Worm (Caenorhabditis elegans): ENCODE results near the gene T04F3.4.

DNA sequence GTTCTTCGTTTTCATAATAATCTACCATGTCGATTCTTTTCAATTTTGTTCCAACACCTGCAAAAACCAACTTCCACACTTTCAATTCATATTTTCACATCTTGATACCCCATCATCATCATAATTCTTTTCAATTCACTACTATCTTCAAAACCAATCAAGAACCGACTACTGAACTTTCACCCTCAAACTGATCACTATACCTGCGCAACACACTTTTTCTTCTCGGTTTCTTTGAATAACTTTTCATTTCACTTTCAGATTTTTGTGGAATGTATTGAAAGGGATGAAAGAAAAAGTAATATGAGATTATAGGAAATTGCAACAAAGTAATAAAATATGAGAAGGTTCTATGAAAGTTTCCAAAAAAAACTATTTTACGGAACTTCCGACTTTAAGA is 21.8 kb downstream of the T04F3.4 start:
- TF ChIP-seq ceh-8 (GFP tag; optimal IDR thresholded peaks at IDR 0.05): no peak
- no peak for TF ChIP-seq C34B4.2 (tag; optimal IDR thresholded peaks at IDR 0.05)
- no peak for TF ChIP-seq nhr-90 (tag; optimal IDR thresholded peaks at IDR 0.05; ENCODE audit: poor library complexity)
- TF ChIP-seq C16A3.4 (tag; optimal IDR thresholded peaks at IDR 0.05): no peak
- no peak for TF ChIP-seq nhr-84 (tag; optimal IDR thresholded peaks at IDR 0.05)
- TF ChIP-seq unc-98 (GFP tag; IDR thresholded peaks at IDR 0.05): no peak
- TF ChIP-seq snpc-4 (tag; optimal IDR thresholded peaks at IDR 0.05): no peak
- TF ChIP-seq nhr-11 (tag; optimal IDR thresholded peaks at IDR 0.05): no peak
